Fruit fly (Drosophila melanogaster) whole organism, prepupa: ENCODE measurements around the gene gnu.
A peak's percentile ranks its signal among the peaks of the same experiment; 100 is the strongest.

Source experiments
- Blimp-1 ChIP-seq: fragments of 200-800 bp; sonication (Bioruptor generic); optimal IDR thresholded peaks from 3 replicates; lab custom pipeline; 2017; ENCODE audit warnings: missing biosample characterization, missing genetic modification characterization, mild to moderate bottlenecking, moderate library complexity, missing genetic modification reagents
- CG10631 ChIP-seq: fragments of 200-800 bp; sonication (Bioruptor generic); optimal IDR thresholded peaks from 2 replicates; lab custom pipeline; 2016; ENCODE audit warnings: missing biosample characterization, missing genetic modification characterization
- CG10669 ChIP-seq: fragments of 200-800 bp; sonication (Bioruptor generic); optimal IDR thresholded peaks from 3 replicates; lab custom pipeline; 2018; ENCODE audit warnings: missing biosample characterization, mild to moderate bottlenecking, missing genetic modification characterization, moderate library complexity
- CG11294 ChIP-seq: fragments of 200-800 bp; sonication (Bioruptor generic); IDR thresholded peaks from 2 replicates; pipeline ENCODE4 v1.3.6; 2022; ENCODE audit warnings: missing biosample characterization, missing genetic modification characterization
- CG11762 ChIP-seq: fragments of 200-800 bp; sonication (Bioruptor generic); optimal IDR thresholded peaks from 3 replicates; lab custom pipeline; 2016; ENCODE audit warnings: missing biosample characterization, missing genetic modification characterization; ENCODE audit not compliant: insufficient read depth
- CG15336 ChIP-seq: fragments of 200-800 bp; sonication (Bioruptor generic); IDR thresholded peaks from 2 replicates; pipeline ENCODE4 v1.3.6; 2022; ENCODE audit warnings: missing biosample characterization, missing genetic modification characterization
- CG1621 ChIP-seq: fragments of 200-800 bp; sonication (Bioruptor generic); optimal IDR thresholded peaks from 3 replicates; lab custom pipeline; 2018; ENCODE audit warnings: missing biosample characterization, mild to moderate bottlenecking, missing genetic modification characterization
- CG16779 ChIP-seq: fragments of 200-800 bp; sonication (Bioruptor generic); optimal IDR thresholded peaks from 3 replicates; lab custom pipeline; 2017; ENCODE audit warnings: missing biosample characterization, mild to moderate bottlenecking, missing genetic modification characterization
- CG31627 ChIP-seq: fragments of 200-800 bp; sonication (Bioruptor generic); optimal IDR thresholded peaks from 3 replicates; lab custom pipeline; 2016; ENCODE audit warnings: missing biosample characterization, missing genetic modification characterization
- CG32006 ChIP-seq: fragments of 200-800 bp; sonication (Bioruptor generic); optimal IDR thresholded peaks from 3 replicates; lab custom pipeline; 2017; ENCODE audit warnings: missing biosample characterization, mild to moderate bottlenecking, missing genetic modification characterization
- CG3919 ChIP-seq: fragments of 200-800 bp; sonication (Bioruptor generic); optimal IDR thresholded peaks from 3 replicates; lab custom pipeline; 2016; ENCODE audit warnings: missing biosample characterization, missing genetic modification characterization
- CG6163 ChIP-seq: fragments of 200-800 bp; sonication (Bioruptor generic); IDR thresholded peaks from 3 replicates; pipeline ENCODE4 v1.3.6; 2022; ENCODE audit warnings: missing biosample characterization, missing genetic modification characterization
- CG6276 ChIP-seq: fragments of 200-800 bp; sonication (Bioruptor generic); optimal IDR thresholded peaks from 2 replicates; lab custom pipeline; 2017; ENCODE audit warnings: missing biosample characterization, mild to moderate bottlenecking, missing genetic modification characterization
- CG6792 ChIP-seq: fragments of 200-800 bp; sonication (Bioruptor generic); optimal IDR thresholded peaks from 3 replicates; lab custom pipeline; 2016; ENCODE audit warnings: missing biosample characterization, missing genetic modification characterization
- CG6808 ChIP-seq: fragments of 200-800 bp; sonication (Bioruptor generic); optimal IDR thresholded peaks from 3 replicates; lab custom pipeline; 2017; ENCODE audit warnings: missing biosample characterization, missing genetic modification characterization, mild to moderate bottlenecking, moderate library complexity, missing genetic modification reagents
- CG6854 ChIP-seq: fragments of 200-800 bp; sonication (Bioruptor generic); optimal IDR thresholded peaks from 2 replicates; lab custom pipeline; 2017; ENCODE audit warnings: missing biosample characterization, mild to moderate bottlenecking, missing genetic modification characterization
- CG7368 ChIP-seq: fragments of 200-800 bp; sonication (Bioruptor generic); optimal IDR thresholded peaks from 3 replicates; lab custom pipeline; 2016; ENCODE audit warnings: missing biosample characterization, missing genetic modification characterization
- CG8632 ChIP-seq: fragments of 200-800 bp; sonication (Bioruptor generic); optimal IDR thresholded peaks from 3 replicates; lab custom pipeline; 2016; ENCODE audit warnings: missing biosample characterization, missing genetic modification characterization
- CG9139 ChIP-seq: fragments of 200-800 bp; sonication (Bioruptor generic); optimal IDR thresholded peaks from 3 replicates; lab custom pipeline; 2017; ENCODE audit warnings: missing biosample characterization, mild to moderate bottlenecking, missing genetic modification characterization
- Eip75B ChIP-seq: fragments of 200-800 bp; sonication (Bioruptor generic); optimal IDR thresholded peaks from 3 replicates; lab custom pipeline; 2016; ENCODE audit warnings: missing biosample characterization, missing genetic modification characterization
- Eip78C ChIP-seq: fragments of 200-800 bp; sonication (Bioruptor generic); peaks from one replicate; lab custom pipeline; 2016; ENCODE audit warnings: missing biosample characterization, missing genetic modification characterization
- Eip93F ChIP-seq: fragments of 200-800 bp; sonication (Bioruptor generic); optimal IDR thresholded peaks from 2 replicates; lab custom pipeline; 2016; ENCODE audit warnings: missing biosample characterization, mild to moderate bottlenecking, missing genetic modification characterization
- Ets21C ChIP-seq: fragments of 200-800 bp; sonication (Bioruptor generic); optimal IDR thresholded peaks from 3 replicates; lab custom pipeline; 2016; ENCODE audit warnings: missing biosample characterization, missing genetic modification characterization
- Ets96B ChIP-seq: fragments of 200-800 bp; optimal IDR thresholded peaks from 2 replicates; lab custom pipeline; 2019; ENCODE audit warnings: missing biosample characterization, mild to moderate bottlenecking, missing genetic modification characterization, moderate library complexity
- Gug ChIP-seq: fragments of 200-800 bp; sonication (Bioruptor generic); IDR thresholded peaks from 2 replicates; pipeline ENCODE4 v1.3.6; 2022; ENCODE audit warnings: missing biosample characterization, missing genetic modification characterization
- Hr38 ChIP-seq: sonication (Bioruptor generic); optimal IDR thresholded peaks from 2 replicates; lab custom pipeline; 2016; ENCODE audit warnings: missing biosample characterization, missing genetic modification characterization
- Hr39 ChIP-seq: fragments of 200-800 bp; sonication (Bioruptor generic); optimal IDR thresholded peaks from 2 replicates; lab custom pipeline; 2016; ENCODE audit warnings: missing biosample characterization, missing genetic modification characterization
- Lpt ChIP-seq: fragments of 200-800 bp; sonication (Bioruptor generic); optimal IDR thresholded peaks from 3 replicates; lab custom pipeline; 2016; ENCODE audit warnings: missing biosample characterization, missing genetic modification characterization
- Met ChIP-seq: fragments of 200-800 bp; sonication (Bioruptor generic); optimal IDR thresholded peaks from 3 replicates; lab custom pipeline; 2016; ENCODE audit warnings: missing biosample characterization, missing genetic modification characterization
- OdsH ChIP-seq: fragments of 200-800 bp; sonication (Bioruptor generic); optimal IDR thresholded peaks from 3 replicates; lab custom pipeline; 2016; ENCODE audit warnings: missing biosample characterization, missing genetic modification characterization
- Smox ChIP-seq: fragments of 200-800 bp; sonication (Bioruptor generic); optimal IDR thresholded peaks from 3 replicates; lab custom pipeline; 2016; ENCODE audit warnings: missing biosample characterization, missing genetic modification characterization
- Sox102F ChIP-seq: fragments of 200-800 bp; sonication (Bioruptor generic); optimal IDR thresholded peaks from 2 replicates; lab custom pipeline; 2016; ENCODE audit warnings: missing biosample characterization, mild to moderate bottlenecking, missing genetic modification characterization
- Sox14 ChIP-seq: fragments of 200-800 bp; sonication (Bioruptor generic); optimal IDR thresholded peaks from 3 replicates; lab custom pipeline; 2016; ENCODE audit warnings: missing biosample characterization, missing genetic modification characterization
- achi ChIP-seq: fragments of 200-800 bp; sonication (Bioruptor generic); optimal IDR thresholded peaks from 3 replicates; lab custom pipeline; 2016; ENCODE audit warnings: missing biosample characterization, missing genetic modification characterization
- acj6 ChIP-seq: fragments of 200-800 bp; sonication (Bioruptor generic); optimal IDR thresholded peaks from 3 replicates; lab custom pipeline; 2016; ENCODE audit warnings: missing biosample characterization, missing genetic modification characterization
- cyc ChIP-seq: fragments of 200-800 bp; sonication (Bioruptor generic); optimal IDR thresholded peaks from 3 replicates; lab custom pipeline; 2016; ENCODE audit warnings: missing biosample characterization, missing genetic modification characterization
- dsx ChIP-seq: fragments of 200-800 bp; optimal IDR thresholded peaks from 3 replicates; lab custom pipeline; 2019; ENCODE audit warnings: missing biosample characterization, mild to moderate bottlenecking, missing genetic modification characterization, moderate library complexity; ENCODE audit not compliant: poor library complexity, severe bottlenecking
- eg ChIP-seq: fragments of 200-800 bp; sonication (Bioruptor generic); IDR thresholded peaks from 3 replicates; pipeline ENCODE4 v1.3.6; 2022; ENCODE audit warnings: missing biosample characterization, missing genetic modification characterization
- esn ChIP-seq: fragments of 200-800 bp; sonication (Bioruptor generic); optimal IDR thresholded peaks from 2 replicates; lab custom pipeline; 2016; ENCODE audit warnings: missing biosample characterization, mild to moderate bottlenecking, missing genetic modification characterization, moderate library complexity
- lz ChIP-seq: fragments of 200-800 bp; sonication (Bioruptor generic); optimal IDR thresholded peaks from 3 replicates; lab custom pipeline; 2016; ENCODE audit warnings: missing biosample characterization, missing genetic modification characterization
- net ChIP-seq: fragments of 200-800 bp; sonication (Bioruptor generic); optimal IDR thresholded peaks from 3 replicates; lab custom pipeline; 2016; ENCODE audit warnings: missing biosample characterization, missing genetic modification characterization
- salr ChIP-seq, 2 experiments: fragments of 200-800 bp; sonication (Bioruptor generic); optimal IDR thresholded peaks; 3 replicates each; lab custom pipeline; 2016 to 2018; ENCODE audit warnings: missing biosample characterization in 2 of 2, missing genetic modification characterization in 2 of 2, mild to moderate bottlenecking in 1 of 2
- ss ChIP-seq, 2 experiments: fragments of 200-800 bp; sonication (Bioruptor generic); optimal IDR thresholded peaks; 2 replicates in 1 of 2; 3 replicates in 1 of 2; lab custom pipeline; 2017 to 2018; ENCODE audit warnings: mild to moderate bottlenecking in 2 of 2, missing biosample characterization in 2 of 2, missing genetic modification characterization in 2 of 2, moderate library complexity in 1 of 2
- svp ChIP-seq: fragments of 200-800 bp; sonication (Bioruptor generic); peaks from one replicate; lab custom pipeline; 2016; ENCODE audit warnings: missing biosample characterization, missing genetic modification characterization
- vri ChIP-seq: fragments of 200-800 bp; sonication (Bioruptor generic); optimal IDR thresholded peaks from 3 replicates; lab custom pipeline; 2016; ENCODE audit warnings: missing biosample characterization, mild to moderate bottlenecking, missing genetic modification characterization

Gene gnu

DNA sequence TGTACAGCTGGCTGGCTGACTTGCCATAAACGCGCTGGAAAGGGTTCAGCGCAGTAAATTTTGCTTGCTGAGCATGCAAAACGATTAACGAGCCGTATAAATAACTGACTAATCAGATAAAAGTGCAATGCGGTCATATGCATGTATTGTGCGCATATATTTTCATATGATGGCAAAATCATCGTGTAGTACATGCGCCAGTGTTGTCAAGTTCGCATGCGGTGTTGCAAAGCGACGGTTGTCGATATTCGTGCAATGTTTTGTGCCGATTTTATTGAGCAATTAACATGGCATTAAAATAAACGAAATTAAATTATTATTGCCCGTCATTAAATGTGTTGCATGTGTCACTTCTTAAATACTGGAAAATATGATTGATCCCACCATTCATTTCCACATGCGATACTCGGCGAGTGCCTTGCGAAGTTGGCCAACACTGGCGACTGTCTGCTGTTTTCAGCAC is 13.0 kb downstream of the gnu start (continued):
- TF ChIP-seq Sox102F (GFP tag; lab: Kevin White, UChicago) = peak; percentile 85
- TF ChIP-seq CG32006 (GFP tag; lab: Kevin White, UChicago) = no peak
- peak; percentile 80 for TF ChIP-seq Smox
- peak; percentile 78 for TF ChIP-seq vri
- peak; percentile 85 for TF ChIP-seq acj6
- peak; percentile 81 for TF ChIP-seq Ets21C
- peak; percentile 55 for TF ChIP-seq Ets96B (tag; lab: Kevin White, UChicago)
- peak; percentile 90 for TF ChIP-seq Hr39 (GFP tag; lab: Kevin White, UChicago)
- TF ChIP-seq CG1621 (tag; lab: Kevin White, UChicago) = no peak
- TF ChIP-seq CG6792 (GFP tag; lab: Kevin White, UChicago) = peak; percentile 81
- peak; percentile 80 for TF ChIP-seq achi (GFP tag; lab: Kevin White, UChicago)
- no peak for TF ChIP-seq dsx (GFP tag; lab: Kevin White, UChicago)
- TF ChIP-seq Met = peak; percentile 84

DNA sequence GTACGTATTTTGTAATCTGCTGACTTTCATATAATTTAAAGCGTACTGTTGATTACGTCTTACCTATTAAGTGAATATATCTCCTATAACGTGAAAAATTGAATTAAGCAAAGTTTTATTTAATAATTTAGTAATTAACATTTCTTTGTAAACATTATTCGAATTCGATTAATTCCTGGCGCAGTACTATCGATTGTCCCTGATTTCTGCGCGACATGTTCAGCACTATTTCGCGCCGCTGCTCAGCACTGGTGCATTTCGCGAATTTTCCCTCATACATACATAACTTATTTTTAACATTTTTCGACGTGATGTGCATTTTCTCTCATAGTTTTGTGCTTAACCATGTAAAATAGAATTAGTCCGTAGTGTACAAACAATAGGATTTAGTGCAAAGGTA is 13.5 kb downstream of the gnu start, which contains the start of gene Helz:
Helz (plus strand) TSS at position 260 of the 400 bp plus-strand sequence.
- TF ChIP-seq CG6163 (GFP tag; lab: Robert Waterston, UW) (peak; percentile 39; the same call in 1 of the 3 replicates), CG31627 (GFP tag; lab: Kevin White, UChicago) (peak; percentile 26), dsx (GFP tag; lab: Kevin White, UChicago) (no peak), cyc (GFP tag; lab: Kevin White, UChicago) (no peak), Eip78C (peak; percentile 56)
- TF ChIP-seq, all 60 proteins: peak for 3

DNA sequence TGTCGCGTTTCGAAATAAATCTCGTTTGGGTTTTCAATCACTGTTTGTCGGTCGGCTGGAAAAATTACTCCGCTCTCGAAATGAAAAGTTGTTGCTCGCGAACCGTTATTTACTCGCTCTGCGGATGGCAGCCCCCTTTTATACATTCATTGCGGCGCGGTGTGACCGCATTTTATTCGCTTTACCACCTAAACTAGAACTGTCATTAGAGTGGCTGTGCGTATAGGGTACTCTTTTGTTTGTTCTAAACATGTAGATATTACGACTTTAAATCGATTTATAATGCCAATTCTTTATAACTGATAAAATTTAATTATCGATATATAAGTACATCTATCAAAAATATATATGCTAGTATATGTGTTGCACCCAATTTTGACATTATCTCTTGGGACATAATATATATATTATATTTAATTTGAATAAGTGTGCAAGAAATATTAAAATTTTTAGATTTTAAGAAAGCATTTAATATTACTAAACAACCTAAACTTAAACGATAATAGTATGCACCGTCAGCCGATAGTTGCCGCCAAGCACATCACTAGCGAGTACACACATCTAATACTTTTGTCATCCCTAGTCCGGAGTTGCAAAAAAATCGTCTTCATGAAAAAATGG is 16.8 kb downstream of the gnu start, which contains the start of the genes bmm and Tdrd3:
bmm (minus strand) TSS at position 183 of the 621 bp plus-strand sequence.
Tdrd3 (plus strand) TSS at position 562 of the 621 bp plus-strand sequence.
- TF ChIP-seq Gug (GFP tag; lab: Robert Waterston, UW) = peak; percentile 58
- TF ChIP-seq Eip75B (GFP tag; lab: Kevin White, UChicago) = peak; percentile 22
- TF ChIP-seq Ets21C = peak; percentile 58
- TF ChIP-seq CG6163 (GFP tag; lab: Robert Waterston, UW) = peak; percentile 52; the same call in 2 of the 3 replicates
- no peak for TF ChIP-seq Hr38 (GFP tag; lab: Kevin White, UChicago)
- TF ChIP-seq Smox = peak; percentile 67
- peak; percentile 76 for TF ChIP-seq dsx (GFP tag; lab: Kevin White, UChicago)
- TF ChIP-seq CG11294 (GFP tag; lab: Robert Waterston, UW) = peak; percentile 14; the same call in 1 of the 2 replicates
- peak; percentile 74 for TF ChIP-seq esn
- TF ChIP-seq eg (GFP tag; lab: Robert Waterston, UW) = peak; percentile 76
- peak; percentile 41 to 65 for TF ChIP-seq ss (GFP tag; optimal IDR thresholded peaks at IDR 0.05; lab: Kevin White, UChicago)
- peak; percentile 22 for TF ChIP-seq CG6854 (GFP tag; lab: Kevin White, UChicago)
- TF ChIP-seq CG10669 (GFP tag; lab: Kevin White, UChicago) = peak; percentile 64
- TF ChIP-seq CG31627 (GFP tag; lab: Kevin White, UChicago) = peak; percentile 76
- no peak for TF ChIP-seq CG16779 (tag; lab: Kevin White, UChicago)
- TF ChIP-seq CG32006 (GFP tag; lab: Kevin White, UChicago) = peak; percentile 83
- TF ChIP-seq CG11762 (GFP tag; lab: Kevin White, UChicago) = peak; percentile 50
- peak; percentile 24 for TF ChIP-seq Lpt (GFP tag; lab: Kevin White, UChicago)
- peak; percentile 84 for TF ChIP-seq CG8632 (GFP tag; lab: Kevin White, UChicago)
- TF ChIP-seq svp = peak; percentile 83
- peak; percentile 73 for TF ChIP-seq net (GFP tag; lab: Kevin White, UChicago)
- TF ChIP-seq CG10631 = peak; percentile 79
- TF ChIP-seq Sox102F (GFP tag; lab: Kevin White, UChicago) = peak; percentile 64
- TF ChIP-seq CG6808 (GFP tag; lab: Kevin White, UChicago) = peak; percentile 68
- TF ChIP-seq CG9139 (GFP tag; lab: Kevin White, UChicago) = peak; percentile 33
- TF ChIP-seq CG3919 (GFP tag; lab: Kevin White, UChicago) = peak; percentile 66
- peak; percentile 59 for TF ChIP-seq Blimp-1 (GFP tag; lab: Kevin White, UChicago)
- peak; percentile 86 for TF ChIP-seq OdsH (GFP tag; lab: Kevin White, UChicago)
- TF ChIP-seq CG7368 (GFP tag; lab: Kevin White, UChicago) = peak; percentile 66
- TF ChIP-seq salr (GFP tag; optimal IDR thresholded peaks at IDR 0.05; lab: Kevin White, UChicago) = peak; percentile 13 to 82
- peak; percentile 51 for TF ChIP-seq Eip93F (GFP tag; lab: Kevin White, UChicago)
- peak; percentile 74 for TF ChIP-seq Eip78C
- peak; percentile 52 for TF ChIP-seq CG6276 (GFP tag; lab: Kevin White, UChicago)
- TF ChIP-seq Sox14 (GFP tag; lab: Kevin White, UChicago) = peak; percentile 60
- TF ChIP-seq CG15336 = peak; percentile 73
- TF ChIP-seq CG1621 (tag; lab: Kevin White, UChicago) = peak; percentile 45
- TF ChIP-seq lz (GFP tag; lab: Kevin White, UChicago) = peak; percentile 73
